Fruit fly (Drosophila melanogaster) whole organism, embryonic: ENCODE data around the gene Appl.

ENCODE experiments used
- Atf6 ChIP-seq: fragments of 200-800 bp; sonication (Bioruptor generic); IDR thresholded peaks from 2 replicates; pipeline ENCODE4 v1.3.6; 2022; ENCODE audit warnings: missing biosample characterization, missing genetic modification characterization
- CG10959 ChIP-seq: fragments of 200-800 bp; sonication (Bioruptor generic); IDR thresholded peaks from 2 replicates; pipeline ENCODE4 v1.3.6; 2022; ENCODE audit warnings: missing biosample characterization, missing genetic modification characterization
- CG12299 ChIP-seq: fragments of 200-800 bp; sonication (Bioruptor generic); optimal IDR thresholded peaks from 2 replicates; lab custom pipeline; 2018; ENCODE audit warnings: missing biosample characterization, mild to moderate bottlenecking, missing genetic modification characterization
- CG14860 ChIP-seq: fragments of 200-800 bp; sonication (Bioruptor generic); IDR thresholded peaks from 3 replicates; pipeline ENCODE4 v1.3.6; 2022; ENCODE audit warnings: missing biosample characterization, missing genetic modification characterization; ENCODE audit not compliant: partially characterized antibody
- CG17186 ChIP-seq: fragments of 200-800 bp; sonication (Bioruptor generic); optimal IDR thresholded peaks from 3 replicates; lab custom pipeline; 2017; ENCODE audit warnings: missing biosample characterization, missing genetic modification reagents, missing genetic modification characterization
- CG1792 ChIP-seq: fragments of 200-800 bp; sonication (Bioruptor generic); optimal IDR thresholded peaks from 2 replicates; lab custom pipeline; 2016; ENCODE audit warnings: missing biosample characterization, missing genetic modification characterization
- CG18011 ChIP-seq: fragments of 200-800 bp; sonication (Bioruptor generic); optimal IDR thresholded peaks from 2 replicates; lab custom pipeline; 2017; ENCODE audit warnings: missing biosample characterization, missing genetic modification characterization, mild to moderate bottlenecking, moderate library complexity, missing genotype
- CG18262 ChIP-seq: fragments of 200-800 bp; optimal IDR thresholded peaks from 3 replicates; lab custom pipeline; 2019; ENCODE audit warnings: missing biosample characterization, mild to moderate bottlenecking, missing genetic modification characterization, moderate library complexity
- CG1832 ChIP-seq: fragments of 200-800 bp; sonication (Bioruptor generic); optimal IDR thresholded peaks from 2 replicates; lab custom pipeline; 2017; ENCODE audit warnings: missing biosample characterization, mild to moderate bottlenecking, missing genetic modification characterization, inconsistent platforms
- CG2120 ChIP-seq: fragments of 200-800 bp; sonication (Bioruptor generic); optimal IDR thresholded peaks from 3 replicates; lab custom pipeline; 2016; ENCODE audit warnings: missing biosample characterization, missing genetic modification characterization
- CG32767 ChIP-seq: fragments of 200-800 bp; sonication (Bioruptor generic); IDR thresholded peaks from 2 replicates; pipeline ENCODE4 v1.3.6; 2022; ENCODE audit warnings: missing biosample characterization, missing genetic modification characterization
- CG3281 ChIP-seq: fragments of 200-800 bp; sonication (Bioruptor generic); optimal IDR thresholded peaks from 3 replicates; lab custom pipeline; 2017; ENCODE audit warnings: missing biosample characterization, mild to moderate bottlenecking, missing genetic modification characterization
- CG4360 ChIP-seq: fragments of 200-800 bp; sonication (Bioruptor generic); IDR thresholded peaks from 2 replicates; pipeline ENCODE4 v1.3.6; 2022; ENCODE audit warnings: missing biosample characterization, missing genetic modification characterization
- CG4404 ChIP-seq: fragments of 200-800 bp; sonication (Bioruptor generic); IDR thresholded peaks from 2 replicates; pipeline ENCODE4 v1.3.6; 2022; ENCODE audit warnings: missing biosample characterization, missing genetic modification characterization
- CG5245 ChIP-seq: fragments of 200-800 bp; sonication (Bioruptor generic); optimal IDR thresholded peaks from 3 replicates; lab custom pipeline; 2016; ENCODE audit warnings: missing biosample characterization, missing genetic modification characterization
- CG6854 ChIP-seq: fragments of 200-800 bp; sonication (Bioruptor generic); optimal IDR thresholded peaks from 3 replicates; lab custom pipeline; 2017; ENCODE audit warnings: missing biosample characterization, mild to moderate bottlenecking, missing genetic modification characterization
- CG8765 ChIP-seq: fragments of 200-800 bp; sonication (Bioruptor generic); IDR thresholded peaks from 2 replicates; pipeline ENCODE4 v1.3.6; 2022; ENCODE audit warnings: missing biosample characterization, missing genetic modification characterization
- Dref ChIP-seq: fragments of 200-800 bp; sonication (Bioruptor generic); IDR thresholded peaks from 2 replicates; pipeline ENCODE4 v1.3.6; 2022; ENCODE audit warnings: missing biosample characterization, missing genetic modification characterization
- E2f2 ChIP-seq: fragments of 200-800 bp; sonication (Bioruptor generic); IDR thresholded peaks from 2 replicates; pipeline ENCODE4 v1.3.6; 2022; ENCODE audit warnings: missing biosample characterization, missing genetic modification characterization
- Elba2 ChIP-seq: fragments of 200-800 bp; sonication (Bioruptor generic); optimal IDR thresholded peaks from 3 replicates; lab custom pipeline; 2016; ENCODE audit warnings: missing biosample characterization, missing genetic modification characterization
- Gug ChIP-seq: fragments of 200-800 bp; sonication (Bioruptor generic); IDR thresholded peaks from 4 replicates; pipeline ENCODE4 v1.3.6; 2022; ENCODE audit warnings: missing biosample characterization, missing genetic modification characterization
- HmgZ ChIP-seq: fragments of 200-800 bp; sonication (Bioruptor generic); optimal IDR thresholded peaks from 2 replicates; lab custom pipeline; 2018; ENCODE audit warnings: missing biosample characterization, mild to moderate bottlenecking, missing genetic modification characterization
- Kr ChIP-seq: fragments of 200-800 bp; sonication (Bioruptor generic); optimal IDR thresholded peaks from 2 replicates; lab custom pipeline; 2017; ENCODE audit warnings: missing biosample characterization, mild to moderate bottlenecking, missing genetic modification characterization
- Meics ChIP-seq: fragments of 200-800 bp; sonication (Bioruptor generic); optimal IDR thresholded peaks from 2 replicates; lab custom pipeline; 2017; ENCODE audit warnings: missing biosample characterization, mild to moderate bottlenecking, missing genetic modification characterization
- Mrtf ChIP-seq: fragments of 200-800 bp; sonication (Bioruptor generic); IDR thresholded peaks from 3 replicates; pipeline ENCODE4 v1.3.6; 2022; ENCODE audit warnings: missing biosample characterization, missing genetic modification characterization
- NC2β ChIP-seq: fragments of 200-800 bp; sonication (Bioruptor generic); optimal IDR thresholded peaks from 2 replicates; lab custom pipeline; 2016; ENCODE audit warnings: missing biosample characterization, missing genetic modification characterization
- Opbp ChIP-seq: fragments of 200-800 bp; sonication (Bioruptor generic); IDR thresholded peaks from 3 replicates; pipeline ENCODE4 v1.3.6; 2022; ENCODE audit warnings: missing biosample characterization, missing genetic modification characterization; ENCODE audit not compliant: partially characterized antibody
- Spps ChIP-seq: fragments of 200-800 bp; sonication (Bioruptor generic); optimal IDR thresholded peaks from 2 replicates; lab custom pipeline; 2018; ENCODE audit warnings: missing biosample characterization, mild to moderate bottlenecking, missing genetic modification characterization
- Sry-δ ChIP-seq: fragments of 200-800 bp; sonication (Bioruptor generic); optimal IDR thresholded peaks from 2 replicates; lab custom pipeline; 2016; ENCODE audit warnings: missing biosample characterization, missing genetic modification characterization
- TFAM ChIP-seq: fragments of 200-800 bp; sonication (Bioruptor generic); optimal IDR thresholded peaks from 2 replicates; lab custom pipeline; 2017; ENCODE audit warnings: missing biosample characterization, missing genetic modification characterization, inconsistent platforms
- al ChIP-seq: fragments of 200-800 bp; sonication (Bioruptor generic); IDR thresholded peaks from 2 replicates; pipeline ENCODE4 v1.3.6; 2022; ENCODE audit warnings: missing biosample characterization, missing genetic modification characterization
- ato ChIP-seq: fragments of 200-800 bp; sonication (Bioruptor generic); IDR thresholded peaks from 2 replicates; pipeline ENCODE4 v1.3.6; 2022; ENCODE audit warnings: missing biosample characterization, missing genetic modification characterization; ENCODE audit not compliant: partially characterized antibody
- bab2 ChIP-seq: fragments of 200-800 bp; sonication (Bioruptor generic); optimal IDR thresholded peaks from 2 replicates; lab custom pipeline; 2016; ENCODE audit warnings: missing biosample characterization, missing genetic modification characterization
- bbx ChIP-seq: fragments of 200-800 bp; sonication (Bioruptor generic); IDR thresholded peaks from 2 replicates; pipeline ENCODE4 v1.3.6; 2022; ENCODE audit warnings: missing biosample characterization, missing genetic modification characterization; ENCODE audit not compliant: partially characterized antibody
- ci ChIP-seq: fragments of 200-800 bp; sonication (Bioruptor generic); IDR thresholded peaks from 3 replicates; pipeline ENCODE4 v1.3.6; 2022; ENCODE audit warnings: missing biosample characterization, missing genetic modification characterization
- fd102C ChIP-seq: fragments of 200-800 bp; sonication (Bioruptor generic); optimal IDR thresholded peaks from 2 replicates; lab custom pipeline; 2018; ENCODE audit warnings: missing biosample characterization, mild to moderate bottlenecking, missing genetic modification characterization, moderate library complexity
- fd3F ChIP-seq: fragments of 200-800 bp; sonication (Bioruptor generic); optimal IDR thresholded peaks from 2 replicates; lab custom pipeline; 2018; ENCODE audit warnings: missing biosample characterization, mild to moderate bottlenecking, missing genetic modification characterization, moderate library complexity
- jumu ChIP-seq: fragments of 200-800 bp; sonication (Bioruptor generic); optimal IDR thresholded peaks from 3 replicates; lab custom pipeline; 2016; ENCODE audit warnings: missing biosample characterization, missing genetic modification characterization
- kah ChIP-seq: fragments of 200-800 bp; sonication (Bioruptor generic); optimal IDR thresholded peaks from 2 replicates; lab custom pipeline; 2018; ENCODE audit warnings: missing biosample characterization, mild to moderate bottlenecking, missing genetic modification characterization
- knrl ChIP-seq: fragments of 200-800 bp; sonication (Bioruptor generic); IDR thresholded peaks from 3 replicates; pipeline ENCODE4 v1.3.6; 2022; ENCODE audit warnings: missing biosample characterization, missing genetic modification characterization; ENCODE audit not compliant: partially characterized antibody
- luna ChIP-seq: fragments of 200-800 bp; sonication (Bioruptor generic); optimal IDR thresholded peaks from 2 replicates; lab custom pipeline; 2016; ENCODE audit warnings: missing biosample characterization, missing genetic modification characterization
- nau ChIP-seq: fragments of 200-800 bp; sonication (Bioruptor generic); optimal IDR thresholded peaks from 3 replicates; lab custom pipeline; 2017; ENCODE audit warnings: missing biosample characterization, mild to moderate bottlenecking, missing genetic modification characterization, missing genetic modification reagents
- nmo ChIP-seq: fragments of 200-800 bp; sonication (Bioruptor generic); optimal IDR thresholded peaks from 2 replicates; lab custom pipeline; 2018; ENCODE audit warnings: missing biosample characterization, mild to moderate bottlenecking, missing genetic modification characterization, moderate library complexity
- sima ChIP-seq: fragments of 200-800 bp; sonication (Bioruptor generic); optimal IDR thresholded peaks from 2 replicates; lab custom pipeline; 2016; ENCODE audit warnings: missing biosample characterization, missing genetic modification characterization
- sr ChIP-seq: fragments of 200-800 bp; sonication (Bioruptor generic); IDR thresholded peaks from 3 replicates; pipeline ENCODE4 v1.3.6; 2022; ENCODE audit warnings: missing biosample characterization, missing genetic modification characterization
- stwl ChIP-seq: fragments of 200-800 bp; sonication (Bioruptor generic); optimal IDR thresholded peaks from 3 replicates; lab custom pipeline; 2018; ENCODE audit warnings: missing biosample characterization, mild to moderate bottlenecking, missing genetic modification characterization, moderate library complexity
- tap ChIP-seq: fragments of 200-800 bp; optimal IDR thresholded peaks from 3 replicates; lab custom pipeline; 2019; ENCODE audit warnings: missing biosample characterization, mild to moderate bottlenecking, missing genetic modification characterization, moderate library complexity
- yki ChIP-seq: fragments of >200 bp; optimal IDR thresholded peaks from 3 replicates; lab custom pipeline; 2018
- zen2 ChIP-seq: fragments of 200-800 bp; sonication (Bioruptor generic); IDR thresholded peaks from 3 replicates; pipeline ENCODE4 v1.3.6; 2022; ENCODE audit warnings: missing biosample characterization, missing genetic modification characterization; ENCODE audit not compliant: partially characterized antibody

Gene Appl

DNA sequence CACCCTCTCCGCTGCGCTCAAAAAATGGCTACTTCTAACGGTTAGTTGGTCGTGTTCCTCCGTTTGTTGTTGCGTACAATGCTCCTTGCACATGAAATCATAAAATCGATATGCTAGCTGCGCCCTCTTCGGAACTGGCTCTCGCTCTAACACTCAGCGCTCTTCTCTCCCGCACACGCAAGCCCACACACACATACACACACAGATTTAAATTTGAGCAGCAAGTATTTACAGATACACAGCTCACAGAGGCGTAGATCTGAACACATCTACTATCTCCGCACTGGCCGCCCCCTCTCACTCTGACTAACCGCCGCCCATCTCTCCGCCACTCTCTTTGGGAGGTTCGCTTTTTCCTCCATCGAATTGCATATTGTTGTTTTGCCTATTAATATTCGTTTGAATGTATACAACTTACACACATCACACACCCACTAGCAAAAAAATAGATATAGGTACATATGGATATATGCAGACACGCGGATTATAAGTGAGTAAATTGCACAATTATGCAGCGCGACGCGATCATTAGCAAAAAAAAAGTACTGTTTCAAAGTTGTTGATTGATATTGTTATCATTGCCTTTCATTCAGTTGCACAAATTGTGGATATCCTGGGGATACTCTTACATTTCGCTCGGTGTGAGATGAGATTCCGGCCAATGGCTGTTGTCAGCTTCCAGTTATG, 7.8 kb upstream of the Appl start (continued):
- TF ChIP-seq Elba2 (GFP tag; lab: Kevin White, UChicago) (no peak), CG4404 (peak; percentile 55; the same call in 1 of the 2 replicates), knrl (no peak), tap (tag; lab: Kevin White, UChicago) (peak; percentile 72), Sry-δ (GFP tag; lab: Kevin White, UChicago) (peak; percentile 26), stwl (no peak), al (GFP tag; lab: Robert Waterston, UW) (peak; percentile 75), CG12299 (tag; lab: Kevin White, UChicago) (peak; percentile 73), CG4360 (GFP tag; lab: Robert Waterston, UW) (peak; percentile 61), CG18262 (tag; lab: Kevin White, UChicago) (peak; percentile 50), fd102C (GFP tag; lab: Kevin White, UChicago) (no peak), CG17186 (GFP tag; lab: Kevin White, UChicago) (no peak), Opbp (no peak), CG2120 (GFP tag; lab: Kevin White, UChicago) (peak; percentile 96), Dref (GFP tag; lab: Robert Waterston, UW) (peak; percentile 49), ato (GFP tag; lab: Robert Waterston, UW) (no peak), zen2 (no peak), Atf6 (GFP tag; lab: Robert Waterston, UW) (peak; percentile 84), nau (GFP tag; lab: Kevin White, UChicago) (peak; percentile 41), kah (GFP tag; lab: Kevin White, UChicago) (peak; percentile 53), CG5245 (GFP tag; lab: Kevin White, UChicago) (peak; percentile 84), CG3281 (peak; percentile 61), CG32767 (GFP tag; lab: Robert Waterston, UW) (peak; percentile 92), Kr (GFP tag; lab: Kevin White, UChicago) (peak; percentile 10), Gug (GFP tag; lab: Robert Waterston, UW) (peak; percentile 96), sima (GFP tag; lab: Kevin White, UChicago) (peak; percentile 54), fd3F (GFP tag; lab: Kevin White, UChicago) (peak; percentile 71), E2f2 (peak; percentile 49; the same call in 1 of the 2 replicates), CG8765 (GFP tag; lab: Robert Waterston, UW) (peak; percentile 63; the same call in 1 of the 2 replicates), yki (lab: Kevin White, UChicago) (no peak), Spps (tag; lab: Kevin White, UChicago) (peak; percentile 19), CG6854 (GFP tag; lab: Kevin White, UChicago) (peak; percentile 65), ci (GFP tag; lab: Robert Waterston, UW) (peak; percentile 95), CG1792 (peak; percentile 72), Meics (peak; percentile 87), CG1832 (GFP tag; lab: Kevin White, UChicago) (peak; percentile 57), bab2 (GFP tag; lab: Kevin White, UChicago) (peak; percentile 92), sr (peak; percentile 78; the same call in 2 of the 3 replicates), Mrtf (peak; percentile 88; the same call in 2 of the 3 replicates), CG18011 (GFP tag; lab: Kevin White, UChicago) (peak; percentile 61), TFAM (GFP tag; lab: Kevin White, UChicago) (no peak), bbx (peak; percentile 58; the same call in 1 of the 2 replicates), luna (GFP tag; lab: Kevin White, UChicago) (peak; percentile 70), CG14860 (GFP tag; lab: Robert Waterston, UW) (no peak), CG10959 (GFP tag; lab: Robert Waterston, UW) (peak; percentile 66; the same call in 1 of the 2 replicates), NC2β (GFP tag; lab: Kevin White, UChicago) (peak; percentile 84), HmgZ (tag; lab: Kevin White, UChicago) (peak; percentile 92), jumu (GFP tag; lab: Kevin White, UChicago) (peak; percentile 84), nmo (GFP tag; lab: Kevin White, UChicago) (peak; percentile 40)
